Worm (Caenorhabditis elegans) whole organism, young adult: ENCODE measurements around the gene elc-2.

ENCODE experiments used
- B0035.1 ChIP-seq: sonication (generic microtip); optimal IDR thresholded peaks from 2 replicates; lab custom pipeline; 2016; ENCODE audit warnings: missing genetic modification characterization, mild to moderate bottlenecking, missing compliant biosample characterization, missing genotype, missing genetic modification reagents
- C06A6.2 ChIP-seq: fragments of 200-800 bp; sonication (Bioruptor generic); conservative IDR thresholded peaks from 2 replicates; pipeline ENCODE4 v1.3.6; 2022; ENCODE audit warnings: missing genetic modification characterization, missing compliant biosample characterization
- F22D6.2 ChIP-seq: sonication (generic microtip); optimal IDR thresholded peaks from 2 replicates; lab custom pipeline; 2016; ENCODE audit warnings: mild to moderate bottlenecking, missing genetic modification characterization, missing compliant biosample characterization
- F23B12.7 ChIP-seq: sonication (generic microtip); optimal IDR thresholded peaks from 2 replicates; lab custom pipeline; 2017; ENCODE audit warnings: missing genetic modification characterization, mild to moderate bottlenecking, missing compliant biosample characterization, antibody characterized with exemption, moderate library complexity; ENCODE audit not compliant: insufficient read depth
- F49E8.2 ChIP-seq: sonication (generic microtip); optimal IDR thresholded peaks from 3 replicates; lab custom pipeline; 2017; ENCODE audit warnings: missing genetic modification characterization, mild to moderate bottlenecking, missing compliant biosample characterization, antibody characterized with exemption, moderate library complexity; ENCODE audit not compliant: insufficient read depth
- F57C9.4 ChIP-seq: sonication (generic microtip); optimal IDR thresholded peaks from 2 replicates; lab custom pipeline; 2017; ENCODE audit warnings: mild to moderate bottlenecking, missing genetic modification characterization, missing compliant biosample characterization
- Y53F4B.3 ChIP-seq: fragments of 200-800 bp; sonication (Bioruptor generic); IDR thresholded peaks from 2 replicates; pipeline ENCODE4 v1.3.6; 2022; ENCODE audit warnings: missing genetic modification reagents, missing genetic modification characterization, missing compliant biosample characterization
- Y67H2A.10 ChIP-seq: fragments of 200-800 bp; sonication (Bioruptor generic); conservative IDR thresholded peaks from 2 replicates; pipeline ENCODE4 v1.3.6; 2022; ENCODE audit warnings: missing genetic modification reagents, missing genetic modification characterization, missing compliant biosample characterization
- ama-1 ChIP-seq, 3 experiments: fragments of 150-350 bp in 1 of 3; sonication (generic microtip) in 2 of 3; optimal IDR thresholded peaks; 2 replicates each; lab custom pipeline; 2014 to 2018; ENCODE audit warnings: missing biosample characterization in 2 of 3, missing genetic modification characterization in 2 of 3, missing genetic modification reagents in 2 of 3
- aptf-2 ChIP-seq: fragments of 200-800 bp; sonication (Bioruptor generic); conservative IDR thresholded peaks from 2 replicates; pipeline ENCODE4 v1.3.6; 2022; ENCODE audit warnings: missing genetic modification reagents, missing genetic modification characterization, missing compliant biosample characterization
- athp-1 ChIP-seq: sonication (generic microtip); optimal IDR thresholded peaks from 2 replicates; lab custom pipeline; 2017; ENCODE audit warnings: mild to moderate bottlenecking, missing genetic modification characterization, missing compliant biosample characterization
- attf-5 ChIP-seq: fragments of 200-800 bp; sonication (Bioruptor generic); optimal IDR thresholded peaks from 2 replicates; lab custom pipeline; 2018; ENCODE audit warnings: mild to moderate bottlenecking, missing genetic modification characterization, missing compliant biosample characterization
- attf-6 ChIP-seq: fragments of 200-800 bp; sonication (Bioruptor generic); IDR thresholded peaks from 2 replicates; pipeline ENCODE4 v1.3.6; 2022; ENCODE audit warnings: missing genetic modification reagents, missing genetic modification characterization, missing compliant biosample characterization
- cebp-1 ChIP-seq, 2 experiments: fragments of 200-800 bp in 1 of 2; sonication (Bioruptor generic) in 1 of 2; sonication (generic microtip) in 1 of 2; IDR thresholded peaks in 1 of 2; optimal IDR thresholded peaks in 1 of 2; 2 replicates each; pipeline versions ENCODE4 v1.3.6 to Lab custom; 2017 to 2022; ENCODE audit warnings: missing compliant biosample characterization in 2 of 2, missing genetic modification characterization in 2 of 2, mild to moderate bottlenecking in 1 of 2, missing genetic modification reagents in 1 of 2, moderate library complexity in 1 of 2
- cebp-2 ChIP-seq: fragments of 200-800 bp; sonication (Bioruptor generic); IDR thresholded peaks from 2 replicates; pipeline ENCODE4 v1.3.6; 2022; ENCODE audit warnings: missing genetic modification characterization, missing compliant biosample characterization
- ceh-100 ChIP-seq: fragments of 200-800 bp; sonication (Bioruptor generic); IDR thresholded peaks from 2 replicates; pipeline ENCODE4 v1.3.6; 2022; ENCODE audit warnings: missing genetic modification reagents, missing genetic modification characterization, missing compliant biosample characterization
- ceh-40 ChIP-seq: fragments of 200-800 bp; sonication (Bioruptor generic); IDR thresholded peaks from 2 replicates; pipeline ENCODE4 v1.3.6; 2022; ENCODE audit warnings: missing genetic modification characterization, missing compliant biosample characterization
- ceh-91 ChIP-seq: fragments of 200-800 bp; sonication (Bioruptor generic); IDR thresholded peaks from 2 replicates; pipeline ENCODE4 v1.3.6; 2022; ENCODE audit warnings: missing genetic modification reagents, missing genetic modification characterization, missing compliant biosample characterization
- chd-7 ChIP-seq: sonication (generic microtip); optimal IDR thresholded peaks from 2 replicates; lab custom pipeline; 2016; ENCODE audit warnings: mild to moderate bottlenecking, missing genetic modification characterization, moderate library complexity, missing compliant biosample characterization
- dpff-1 ChIP-seq: sonication (generic microtip); optimal IDR thresholded peaks from 2 replicates; lab custom pipeline; 2017; ENCODE audit warnings: mild to moderate bottlenecking, missing genetic modification characterization, missing compliant biosample characterization
- egl-18 ChIP-seq: fragments of 200-800 bp; sonication (Bioruptor generic); IDR thresholded peaks from 2 replicates; pipeline ENCODE4 v1.3.6; 2022; ENCODE audit warnings: missing genetic modification reagents, missing genetic modification characterization, missing compliant biosample characterization
- egrh-3 ChIP-seq: fragments of 200-800 bp; sonication (Bioruptor generic); IDR thresholded peaks from 2 replicates; pipeline ENCODE4 v1.3.6; 2022; ENCODE audit warnings: missing genetic modification reagents, missing genetic modification characterization, missing compliant biosample characterization
- gei-17 ChIP-seq: fragments of 200-800 bp; sonication (Bioruptor generic); optimal IDR thresholded peaks from 2 replicates; lab custom pipeline; 2018; ENCODE audit warnings: mild to moderate bottlenecking, missing genetic modification characterization, missing compliant biosample characterization
- him-1 ChIP-seq: sonication (generic microtip); optimal IDR thresholded peaks from 2 replicates; lab custom pipeline; 2016; ENCODE audit warnings: missing genotype, missing genetic modification reagents, missing genetic modification characterization, missing compliant biosample characterization
- hmg-20 ChIP-seq: fragments of 200-800 bp; sonication (Bioruptor generic); IDR thresholded peaks from 2 replicates; pipeline ENCODE4 v1.3.6; 2022; ENCODE audit warnings: missing genetic modification reagents, missing genetic modification characterization, missing compliant biosample characterization
- lag-1 ChIP-seq: fragments of 200-800 bp; sonication (Bioruptor generic); IDR thresholded peaks from 2 replicates; pipeline ENCODE4 v1.3.6; 2022; ENCODE audit warnings: missing genetic modification reagents, missing genetic modification characterization, missing compliant biosample characterization
- lin-40 ChIP-seq: sonication (generic microtip); optimal IDR thresholded peaks from 2 replicates; lab custom pipeline; 2016; ENCODE audit warnings: missing genetic modification characterization, mild to moderate bottlenecking, missing compliant biosample characterization, missing genotype, missing genetic modification reagents
- lsl-1 ChIP-seq: fragments of 200-800 bp; sonication (Bioruptor generic); optimal IDR thresholded peaks from 2 replicates; lab custom pipeline; 2018; ENCODE audit warnings: mild to moderate bottlenecking, missing genetic modification characterization, moderate library complexity, missing compliant biosample characterization
- madf-10 ChIP-seq: sonication (generic microtip); optimal IDR thresholded peaks from 2 replicates; lab custom pipeline; 2016; ENCODE audit warnings: mild to moderate bottlenecking, missing genetic modification characterization, missing compliant biosample characterization
- madf-3 ChIP-seq: fragments of 200-800 bp; sonication (Bioruptor generic); IDR thresholded peaks from 2 replicates; pipeline ENCODE4 v1.3.6; 2022; ENCODE audit warnings: missing genetic modification reagents, missing genetic modification characterization, missing compliant biosample characterization
- mxl-1 ChIP-seq: sonication (generic microtip); optimal IDR thresholded peaks from 2 replicates; lab custom pipeline; 2016; ENCODE audit warnings: missing genetic modification characterization, missing compliant biosample characterization
- nfya-2 ChIP-seq: fragments of 200-800 bp; sonication (Bioruptor generic); IDR thresholded peaks from 2 replicates; pipeline ENCODE4 v1.3.6; 2022; ENCODE audit warnings: missing genetic modification reagents, missing genetic modification characterization, missing compliant biosample characterization
- rcor-1 ChIP-seq: fragments of 200-800 bp; sonication (Bioruptor generic); IDR thresholded peaks from 2 replicates; pipeline ENCODE4 v1.3.6; 2022; ENCODE audit warnings: missing genetic modification reagents, missing genetic modification characterization, missing compliant biosample characterization
- rpc-1 ChIP-seq, 2 experiments: fragments of 150-350 bp in 1 of 2; sonication (generic microtip) in 1 of 2; optimal IDR thresholded peaks; 2 replicates each; lab custom pipeline; 2014 to 2018; ENCODE audit warnings: missing biosample characterization in 1 of 2, missing genetic modification characterization in 1 of 2, missing genetic modification reagents in 1 of 2, missing genotype in 1 of 2
- sdz-38 ChIP-seq: sonication (generic microtip); optimal IDR thresholded peaks from 2 replicates; lab custom pipeline; 2016; ENCODE audit warnings: missing genotype, missing genetic modification characterization, missing compliant biosample characterization
- snpc-1.3 ChIP-seq: sonication (generic microtip); optimal IDR thresholded peaks from 2 replicates; lab custom pipeline; 2017; ENCODE audit warnings: missing genetic modification characterization, mild to moderate bottlenecking, missing compliant biosample characterization, antibody characterized with exemption, moderate library complexity, missing genotype, missing genetic modification reagents; ENCODE audit not compliant: insufficient read depth
- sptf-2 ChIP-seq: fragments of 200-800 bp; sonication (Bioruptor generic); optimal IDR thresholded peaks from 2 replicates; lab custom pipeline; 2018; ENCODE audit warnings: mild to moderate bottlenecking, missing genetic modification characterization, missing compliant biosample characterization
- unc-130 ChIP-seq: sonication (generic microtip); optimal IDR thresholded peaks from 2 replicates; lab custom pipeline; 2016; ENCODE audit warnings: missing genetic modification reagents, missing genetic modification characterization, missing compliant biosample characterization
- zfh-2 ChIP-seq: fragments of 200-800 bp; sonication (Bioruptor generic); conservative IDR thresholded peaks from 2 replicates; pipeline ENCODE4 v1.3.6; 2022; ENCODE audit warnings: missing genetic modification reagents, missing genetic modification characterization, missing compliant biosample characterization
- ztf-18 ChIP-seq: sonication (generic microtip); optimal IDR thresholded peaks from 2 replicates; lab custom pipeline; 2016; ENCODE audit warnings: missing genotype, mild to moderate bottlenecking, missing genetic modification characterization, missing compliant biosample characterization
- ztf-28 ChIP-seq: fragments of 200-800 bp; sonication (Bioruptor generic); IDR thresholded peaks from 2 replicates; pipeline ENCODE4 v1.3.6; 2022; ENCODE audit warnings: missing genetic modification reagents, missing genetic modification characterization, missing compliant biosample characterization

elc-2 gene

DNA sequence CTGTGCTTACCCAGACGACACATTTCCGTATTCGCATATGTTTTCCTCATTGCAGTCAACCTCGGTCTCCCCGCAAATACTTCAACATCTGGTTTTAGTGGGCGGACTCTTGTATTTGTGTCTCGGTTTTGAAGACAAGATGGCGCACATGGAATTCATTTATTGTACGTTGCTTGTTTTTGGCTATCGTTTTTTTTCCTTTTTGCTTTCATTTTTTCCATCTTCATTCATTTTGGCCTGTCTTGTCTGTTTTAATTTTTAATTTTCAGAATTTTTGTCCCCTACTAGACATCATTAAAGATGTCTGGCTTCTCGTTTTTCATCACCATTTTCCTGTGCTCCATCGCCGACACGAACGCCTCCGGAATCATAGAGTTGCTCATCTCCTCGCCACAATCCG, 8.7 kb upstream of the elc-2 start, which contains the start of gene arg-1:
Gene arg-1, plus strand, starts transcription at position 301 of the 400 bp plus-strand sequence.
- no peak for TF ChIP-seq cebp-1 (GFP tag; IDR thresholded peaks at IDR 0.05; lab: Robert Waterston, UW)
- TF ChIP-seq cebp-1 (tag; optimal IDR thresholded peaks at IDR 0.05; lab: Kevin White, UChicago), result no peak
- no peak for TF ChIP-seq aptf-2 (GFP tag; lab: Robert Waterston, UW)
- TF ChIP-seq zfh-2 (GFP tag; lab: Robert Waterston, UW), result no peak
- TF ChIP-seq chd-7 (tag; lab: Kevin White, UChicago), result no peak
- TF ChIP-seq B0035.1 (tag; lab: Kevin White, UChicago), result no peak
- no peak for TF ChIP-seq F22D6.2 (tag; lab: Kevin White, UChicago)
- no peak for TF ChIP-seq snpc-1.3 (tag; lab: Kevin White, UChicago)
- TF ChIP-seq ceh-100 (GFP tag; lab: Robert Waterston, UW), result no peak
- no peak for TF ChIP-seq egl-18 (GFP tag; lab: Robert Waterston, UW)
- TF ChIP-seq F57C9.4 (tag; lab: Kevin White, UChicago), result no peak
- TF ChIP-seq rcor-1 (GFP tag; lab: Robert Waterston, UW), result no peak

DNA sequence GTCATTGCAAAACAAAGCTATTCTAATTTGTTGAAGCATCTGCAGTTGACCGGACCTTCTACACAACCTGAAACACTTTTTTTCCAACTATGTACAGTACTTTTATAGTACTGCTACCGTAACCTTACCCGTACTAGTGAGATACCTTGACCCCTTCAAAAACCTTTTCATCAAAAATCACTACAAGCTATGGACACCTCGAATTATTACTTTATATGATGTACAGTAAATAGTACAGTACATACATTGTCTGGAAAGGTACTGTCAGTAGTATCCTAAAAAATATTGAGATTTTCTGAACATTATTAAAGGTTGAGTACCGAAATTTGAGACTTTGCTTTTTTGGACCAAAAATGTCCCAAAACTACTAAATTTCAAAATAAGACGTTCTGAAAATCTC, 7.8 kb upstream of the elc-2 start:
- TF ChIP-seq cebp-2 (GFP tag; lab: Robert Waterston, UW) (no peak), ztf-28 (GFP tag; lab: Robert Waterston, UW) (no peak), egrh-3 (GFP tag; lab: Robert Waterston, UW) (no peak), dpff-1 (tag; lab: Kevin White, UChicago) (no peak), F23B12.7 (no peak), gei-17 (GFP tag; lab: Kevin White, UChicago) (no peak), egl-18 (GFP tag; lab: Robert Waterston, UW) (no peak), ceh-91 (no peak), sptf-2 (no peak), attf-5 (GFP tag; lab: Kevin White, UChicago) (no peak), nfya-2 (no peak), C06A6.2 (no peak), ztf-18 (tag; lab: Kevin White, UChicago) (no peak), attf-6 (GFP tag; lab: Robert Waterston, UW) (no peak), madf-10 (tag; lab: Kevin White, UChicago) (no peak), mxl-1 (tag; lab: Kevin White, UChicago) (no peak), athp-1 (tag; lab: Kevin White, UChicago) (no peak), ceh-40 (GFP tag; lab: Robert Waterston, UW) (no peak), Y53F4B.3 (GFP tag; lab: Robert Waterston, UW) (no peak)

- TF ChIP-seq F49E8.2 (tag; lab: Kevin White, UChicago) (no peak), chd-7 (tag; lab: Kevin White, UChicago) (no peak), unc-130 (GFP tag; lab: Kevin White, UChicago) (no peak), ztf-28 (GFP tag; lab: Robert Waterston, UW) (no peak), hmg-20 (no peak), madf-3 (GFP tag; lab: Robert Waterston, UW) (no peak), ama-1 (optimal IDR thresholded peaks at IDR 0.05; lab: Kevin White, UChicago) (no peak), ama-1 (GFP tag; optimal IDR thresholded peaks at IDR 0.05; lab: Kevin White, UChicago) (no peak), dpff-1 (tag; lab: Kevin White, UChicago) (no peak), rpc-1 (optimal IDR thresholded peaks at IDR 0.05; lab: Kevin White, UChicago) (no peak), rpc-1 (tag; optimal IDR thresholded peaks at IDR 0.05; lab: Kevin White, UChicago) (no peak), attf-5 (GFP tag; lab: Kevin White, UChicago) (no peak), lag-1 (GFP tag; lab: Robert Waterston, UW) (no peak), lin-40 (tag; lab: Kevin White, UChicago) (no peak), lsl-1 (GFP tag; lab: Kevin White, UChicago) (no peak), him-1 (no peak), sdz-38 (tag; lab: Kevin White, UChicago) (no peak), Y67H2A.10 (no peak), sptf-2 (no peak)
Observed at ce11 chrX:1769636-1770035, 8.3 kb downstream of the elc-2 start.
